Fruit fly (Drosophila melanogaster) whole organism, embryonic: ENCODE measurements around the gene CG42728.

Source experiments
- CG10654 ChIP-seq: fragments of 200-800 bp; sonication (Bioruptor generic); optimal IDR thresholded peaks from 2 replicates; lab custom pipeline; 2016; ENCODE audit warnings: missing biosample characterization, missing genetic modification characterization
- CG11093 ChIP-seq: fragments of 200-800 bp; sonication (Bioruptor generic); IDR thresholded peaks from 3 replicates; pipeline ENCODE4 v1.3.6; 2022; ENCODE audit warnings: missing biosample characterization, missing genetic modification characterization
- CG12104 ChIP-seq: fragments of 200-800 bp; sonication (Bioruptor generic); optimal IDR thresholded peaks from 3 replicates; lab custom pipeline; 2016; ENCODE audit warnings: missing biosample characterization, missing genetic modification characterization
- CG13296 ChIP-seq: fragments of 200-800 bp; sonication (Bioruptor generic); optimal IDR thresholded peaks from 3 replicates; lab custom pipeline; 2018; ENCODE audit warnings: missing biosample characterization, mild to moderate bottlenecking, missing genetic modification characterization
- CG14667 ChIP-seq: fragments of 200-800 bp; sonication (Bioruptor generic); IDR thresholded peaks from 2 replicates; pipeline ENCODE4 v1.3.6; 2022; ENCODE audit warnings: missing biosample characterization, missing genetic modification characterization
- CG15073 ChIP-seq: fragments of 200-800 bp; sonication (Bioruptor generic); optimal IDR thresholded peaks from 2 replicates; lab custom pipeline; 2016; ENCODE audit warnings: missing biosample characterization, missing genetic modification characterization
- CG15269 ChIP-seq: fragments of 200-800 bp; sonication (Bioruptor generic); optimal IDR thresholded peaks from 2 replicates; lab custom pipeline; 2018; ENCODE audit warnings: missing biosample characterization, mild to moderate bottlenecking, missing genetic modification characterization, moderate library complexity
- CG1602 ChIP-seq: fragments of 200-800 bp; sonication (Bioruptor generic); optimal IDR thresholded peaks from 3 replicates; lab custom pipeline; 2016; ENCODE audit warnings: missing biosample characterization, missing genetic modification characterization
- CG17802 ChIP-seq: fragments of 200-800 bp; sonication (Bioruptor generic); optimal IDR thresholded peaks from 2 replicates; lab custom pipeline; 2018; ENCODE audit warnings: missing biosample characterization, mild to moderate bottlenecking, missing genetic modification characterization, moderate library complexity
- CG1792 ChIP-seq: fragments of 200-800 bp; sonication (Bioruptor generic); optimal IDR thresholded peaks from 2 replicates; lab custom pipeline; 2016; ENCODE audit warnings: missing biosample characterization, missing genetic modification characterization
- CG18011 ChIP-seq: fragments of 200-800 bp; sonication (Bioruptor generic); optimal IDR thresholded peaks from 2 replicates; lab custom pipeline; 2017; ENCODE audit warnings: missing biosample characterization, missing genetic modification characterization, mild to moderate bottlenecking, moderate library complexity, missing genotype
- CG18262 ChIP-seq: fragments of 200-800 bp; optimal IDR thresholded peaks from 3 replicates; lab custom pipeline; 2019; ENCODE audit warnings: missing biosample characterization, mild to moderate bottlenecking, missing genetic modification characterization, moderate library complexity
- CG2202 ChIP-seq: fragments of 200-800 bp; sonication (Bioruptor generic); optimal IDR thresholded peaks from 2 replicates; lab custom pipeline; 2018; ENCODE audit warnings: missing biosample characterization, mild to moderate bottlenecking, missing genetic modification characterization
- CG30020 ChIP-seq: fragments of 200-800 bp; optimal IDR thresholded peaks from 2 replicates; lab custom pipeline; 2019; ENCODE audit warnings: missing biosample characterization, mild to moderate bottlenecking, missing genetic modification characterization, moderate library complexity
- CG3065 ChIP-seq: fragments of 200-800 bp; sonication (Bioruptor generic); optimal IDR thresholded peaks from 2 replicates; lab custom pipeline; 2016; ENCODE audit warnings: missing biosample characterization, missing genetic modification characterization
- CG31388 ChIP-seq: fragments of 200-800 bp; sonication (Bioruptor generic); optimal IDR thresholded peaks from 2 replicates; lab custom pipeline; 2016; ENCODE audit warnings: missing biosample characterization, missing genetic modification characterization
- CG3163 ChIP-seq: fragments of 200-800 bp; sonication (Bioruptor generic); optimal IDR thresholded peaks from 3 replicates; lab custom pipeline; 2016; ENCODE audit warnings: missing biosample characterization, missing genetic modification characterization
- CG3726 ChIP-seq: fragments of 200-800 bp; sonication (Bioruptor generic); IDR thresholded peaks from 3 replicates; pipeline ENCODE4, ENCODE4 v1.3.6; 2022; ENCODE audit warnings: missing biosample characterization, missing genetic modification characterization
- CG42726 ChIP-seq: fragments of 200-800 bp; sonication (Bioruptor generic); IDR thresholded peaks from 2 replicates; pipeline ENCODE4 v1.3.6; 2022; ENCODE audit warnings: missing biosample characterization, missing genetic modification characterization; ENCODE audit not compliant: partially characterized antibody
- CG4282 ChIP-seq: fragments of 200-800 bp; sonication (Bioruptor generic); optimal IDR thresholded peaks from 2 replicates; lab custom pipeline; 2016; ENCODE audit warnings: missing biosample characterization, missing genetic modification characterization
- CG4617 ChIP-seq: fragments of 200-800 bp; sonication (Bioruptor generic); optimal IDR thresholded peaks from 3 replicates; lab custom pipeline; 2016; ENCODE audit warnings: missing biosample characterization, missing genetic modification characterization, borderline replicate concordance
- CG4854 ChIP-seq: fragments of 200-800 bp; sonication (Bioruptor generic); optimal IDR thresholded peaks from 2 replicates; lab custom pipeline; 2016; ENCODE audit warnings: missing biosample characterization, missing genetic modification characterization, inconsistent platforms
- CG5953 ChIP-seq: fragments of 200-800 bp; sonication (Bioruptor generic); IDR thresholded peaks from 2 replicates; pipeline ENCODE4 v1.3.6; 2022; ENCODE audit warnings: missing biosample characterization, missing genetic modification characterization
- CG8944 ChIP-seq: fragments of 200-800 bp; sonication (Bioruptor generic); optimal IDR thresholded peaks from 3 replicates; lab custom pipeline; 2016; ENCODE audit warnings: missing biosample characterization, missing genetic modification characterization
- CG9876 ChIP-seq: fragments of 200-800 bp; sonication (Bioruptor generic); optimal IDR thresholded peaks from 2 replicates; lab custom pipeline; 2016; ENCODE audit warnings: missing biosample characterization, missing genetic modification characterization
- Camta ChIP-seq: fragments of 200-800 bp; sonication (Bioruptor generic); optimal IDR thresholded peaks from 2 replicates; lab custom pipeline; 2016; ENCODE audit warnings: missing biosample characterization, missing genetic modification characterization
- D ChIP-seq, 2 experiments: fragments of 200-800 bp in 1 of 2; fragments of >200 bp in 1 of 2; sonication (Bioruptor generic) in 1 of 2; optimal IDR thresholded peaks; 2 replicates in 1 of 2; 3 replicates in 1 of 2; lab custom pipeline; 2017; ENCODE audit warnings: mild to moderate bottlenecking in 1 of 2, missing biosample characterization in 1 of 2, missing genetic modification characterization in 1 of 2, missing genetic modification reagents in 1 of 2
- Dbx ChIP-seq: fragments of 200-800 bp; sonication (Bioruptor generic); IDR thresholded peaks from 3 replicates; pipeline ENCODE4 v1.3.6; 2022; ENCODE audit warnings: missing biosample characterization, missing genetic modification characterization
- Dref ChIP-seq: fragments of 200-800 bp; sonication (Bioruptor generic); IDR thresholded peaks from 2 replicates; pipeline ENCODE4 v1.3.6; 2022; ENCODE audit warnings: missing biosample characterization, missing genetic modification characterization
- ERR ChIP-seq: fragments of 200-800 bp; sonication (Bioruptor generic); optimal IDR thresholded peaks from 2 replicates; lab custom pipeline; 2016; ENCODE audit warnings: missing biosample characterization, missing genetic modification characterization
- Fer1 ChIP-seq: fragments of 200-800 bp; sonication (Bioruptor generic); optimal IDR thresholded peaks from 2 replicates; lab custom pipeline; 2017; ENCODE audit warnings: missing biosample characterization, mild to moderate bottlenecking, missing genetic modification characterization
- Ptx1 ChIP-seq: fragments of 200-800 bp; sonication (Bioruptor generic); IDR thresholded peaks from 2 replicates; pipeline ENCODE4 v1.3.6; 2022; ENCODE audit warnings: missing biosample characterization, missing genetic modification characterization
- Rx ChIP-seq: fragments of 200-800 bp; sonication (Bioruptor generic); IDR thresholded peaks from 2 replicates; pipeline ENCODE4 v1.3.6; 2022; ENCODE audit warnings: missing biosample characterization, missing genetic modification characterization
- Sry-β ChIP-seq: fragments of 200-800 bp; sonication (Bioruptor generic); optimal IDR thresholded peaks from 2 replicates; lab custom pipeline; 2018; ENCODE audit warnings: missing biosample characterization, mild to moderate bottlenecking, missing genetic modification characterization, moderate library complexity
- br ChIP-seq: fragments of >200 bp; optimal IDR thresholded peaks from 2 replicates; lab custom pipeline; 2017
- cad ChIP-seq: fragments of >200 bp; optimal IDR thresholded peaks from 2 replicates; lab custom pipeline; 2017; ENCODE audit warnings: missing biosample characterization, missing genetic modification characterization
- cato ChIP-seq: fragments of 200-800 bp; sonication (Bioruptor generic); optimal IDR thresholded peaks from 2 replicates; lab custom pipeline; 2016; ENCODE audit warnings: missing biosample characterization, missing genetic modification characterization, borderline replicate concordance
- gcm2 ChIP-seq: fragments of 200-800 bp; sonication (Bioruptor generic); optimal IDR thresholded peaks from 2 replicates; lab custom pipeline; 2016; ENCODE audit warnings: missing biosample characterization, missing genetic modification characterization
- her ChIP-seq: fragments of 200-800 bp; sonication (Bioruptor generic); optimal IDR thresholded peaks from 2 replicates; lab custom pipeline; 2016; ENCODE audit warnings: missing biosample characterization, missing genetic modification characterization
- hkb ChIP-seq, 2 experiments: fragments of 200-800 bp in 1 of 2; fragments of >200 bp in 1 of 2; sonication (Bioruptor generic) in 1 of 2; IDR thresholded peaks in 1 of 2; optimal IDR thresholded peaks in 1 of 2; 2 replicates each; pipeline versions ENCODE4 v1.3.6 to Lab custom; 2017 to 2022; ENCODE audit warnings: missing biosample characterization in 1 of 2, missing genetic modification characterization in 1 of 2
- klu ChIP-seq: fragments of 200-800 bp; sonication (Bioruptor generic); IDR thresholded peaks from 2 replicates; pipeline ENCODE4 v1.3.6; 2022; ENCODE audit warnings: missing biosample characterization, missing genetic modification characterization
- lab ChIP-seq: fragments of 200-800 bp; sonication (Bioruptor generic); optimal IDR thresholded peaks from 3 replicates; lab custom pipeline; 2017; ENCODE audit warnings: missing biosample characterization, missing genetic modification characterization, mild to moderate bottlenecking, moderate library complexity, missing genetic modification reagents
- lilli ChIP-seq: fragments of 200-800 bp; sonication (Bioruptor generic); optimal IDR thresholded peaks from 3 replicates; lab custom pipeline; 2016; ENCODE audit warnings: missing biosample characterization, missing genetic modification characterization
- lola ChIP-seq, 3 experiments: fragments of >200 bp in 2 of 3; fragments of 200-800 bp in 1 of 3; sonication (Bioruptor generic) in 1 of 3; optimal IDR thresholded peaks; 2 replicates each; lab custom pipeline; 2017 to 2019; ENCODE audit warnings: missing biosample characterization in 3 of 3, missing genetic modification characterization in 3 of 3, mild to moderate bottlenecking in 1 of 3, moderate library complexity in 1 of 3
- pb ChIP-seq: fragments of 200-800 bp; sonication (Bioruptor generic); optimal IDR thresholded peaks from 3 replicates; lab custom pipeline; 2016; ENCODE audit warnings: missing biosample characterization, missing genetic modification characterization
- peb ChIP-seq: fragments of 200-800 bp; sonication (Bioruptor generic); IDR thresholded peaks from 2 replicates; pipeline ENCODE4 v1.3.6; 2022; ENCODE audit warnings: missing biosample characterization, missing genetic modification characterization
- pfk ChIP-seq: fragments of 200-800 bp; sonication (Bioruptor generic); optimal IDR thresholded peaks from 2 replicates; lab custom pipeline; 2018; ENCODE audit warnings: missing biosample characterization, mild to moderate bottlenecking, missing genetic modification characterization, moderate library complexity
- pzg ChIP-seq: fragments of 200-800 bp; sonication (Bioruptor generic); optimal IDR thresholded peaks from 3 replicates; lab custom pipeline; 2018; ENCODE audit warnings: missing biosample characterization, mild to moderate bottlenecking, missing genetic modification characterization, moderate library complexity
- ro ChIP-seq: fragments of 200-800 bp; sonication (Bioruptor generic); IDR thresholded peaks from 2 replicates; pipeline ENCODE4 v1.3.6; 2022; ENCODE audit warnings: missing biosample characterization, missing genetic modification characterization
- seq ChIP-seq: fragments of 200-800 bp; sonication (Bioruptor generic); IDR thresholded peaks from 2 replicates; pipeline ENCODE4 v1.3.6; 2022; ENCODE audit warnings: missing biosample characterization, missing genetic modification characterization
- sim ChIP-seq: fragments of 200-800 bp; sonication (Bioruptor generic); IDR thresholded peaks from 2 replicates; pipeline ENCODE4 v1.3.6; 2022; ENCODE audit warnings: missing biosample characterization, missing genetic modification characterization
- trh ChIP-seq: fragments of 200-800 bp; sonication (Bioruptor generic); optimal IDR thresholded peaks from 2 replicates; lab custom pipeline; 2016; ENCODE audit warnings: missing biosample characterization, missing genetic modification characterization

The CG42728 gene

dm6 chr3L:15514405-15514804 is 13.6 kb downstream of the CG42728 start (continued):
- no peak for TF ChIP-seq sim
- TF ChIP-seq CG4854 (GFP tag; lab: Kevin White, UChicago), result no peak
- no peak for TF ChIP-seq CG12104 (GFP tag; lab: Kevin White, UChicago)
- TF ChIP-seq Fer1 (GFP tag; lab: Kevin White, UChicago), result peak; percentile 12
- TF ChIP-seq CG15073, result no peak
- no peak for TF ChIP-seq Sry-β (GFP tag; lab: Kevin White, UChicago)
- TF ChIP-seq cato, result no peak
- TF ChIP-seq lab (GFP tag; lab: Kevin White, UChicago), result peak; percentile 49
- TF ChIP-seq CG3726 (GFP tag; lab: Robert Waterston, UW), result no peak
- no peak for TF ChIP-seq lola (GFP tag; optimal IDR thresholded peaks at IDR 0.05; lab: Kevin White, UChicago)
- peak; percentile 35 for TF ChIP-seq her (GFP tag; lab: Kevin White, UChicago)
- no peak for TF ChIP-seq CG4617
- no peak for TF ChIP-seq Dref
- no peak for TF ChIP-seq trh (GFP tag; lab: Kevin White, UChicago)
- no peak for TF ChIP-seq CG13296 (GFP tag; lab: Kevin White, UChicago)
- TF ChIP-seq CG18262 (tag; lab: Kevin White, UChicago), result no peak
- TF ChIP-seq CG17802 (tag; lab: Kevin White, UChicago), result no peak
- no peak for TF ChIP-seq ERR
- no peak for TF ChIP-seq Ptx1 (GFP tag; lab: Robert Waterston, UW)
- no peak for TF ChIP-seq CG2202 (tag; lab: Kevin White, UChicago)
- TF ChIP-seq klu (GFP tag; lab: Robert Waterston, UW), result no peak
- TF ChIP-seq pzg (GFP tag; lab: Kevin White, UChicago), result no peak
- TF ChIP-seq CG18011, result no peak
- TF ChIP-seq gcm2 (GFP tag; lab: Kevin White, UChicago), result no peak
- TF ChIP-seq ro, result no peak
- no peak for TF ChIP-seq CG11093 (GFP tag; lab: Robert Waterston, UW)
- no peak for TF ChIP-seq Rx
- TF ChIP-seq seq, result no peak; the same call in 1 of the 2 replicates
- TF ChIP-seq D (optimal IDR thresholded peaks at IDR 0.05; lab: Kevin White, UChicago), result no peak
- no peak for TF ChIP-seq D (GFP tag; optimal IDR thresholded peaks at IDR 0.05; lab: Kevin White, UChicago)
- no peak for TF ChIP-seq Dbx (GFP tag; lab: Robert Waterston, UW)
- TF ChIP-seq CG1602, result no peak
- TF ChIP-seq CG10654 (GFP tag; lab: Kevin White, UChicago), result no peak
- no peak for TF ChIP-seq pb (GFP tag; lab: Kevin White, UChicago)
- no peak for TF ChIP-seq hkb (optimal IDR thresholded peaks at IDR 0.05; lab: Kevin White, UChicago)
- 0 out of 2 replicates have a peak, but pooled peaks have one; percentile 10 for TF ChIP-seq hkb (GFP tag; IDR thresholded peaks at IDR 0.05; lab: Robert Waterston, UW)
- no peak for TF ChIP-seq pfk
- TF ChIP-seq Camta (GFP tag; lab: Kevin White, UChicago), result no peak
- TF ChIP-seq br (lab: Kevin White, UChicago), result no peak
- TF ChIP-seq cad (GFP tag; lab: Kevin White, UChicago), result no peak
- no peak for TF ChIP-seq CG15269 (tag; lab: Kevin White, UChicago)
- TF ChIP-seq CG30020 (tag; lab: Kevin White, UChicago), result no peak
- no peak for TF ChIP-seq CG1792
- no peak for TF ChIP-seq CG31388 (GFP tag; lab: Kevin White, UChicago)
- no peak for TF ChIP-seq CG5953 (GFP tag; lab: Robert Waterston, UW)
- no peak for TF ChIP-seq CG4282 (GFP tag; lab: Kevin White, UChicago)
- TF ChIP-seq CG9876 (GFP tag; lab: Kevin White, UChicago), result no peak
- TF ChIP-seq peb (GFP tag; lab: Robert Waterston, UW), result no peak
- no peak for TF ChIP-seq CG8944
- no peak for TF ChIP-seq CG14667 (GFP tag; lab: Robert Waterston, UW)
- TF ChIP-seq CG3065, result no peak
- no peak for TF ChIP-seq CG42726
- peak; percentile 88 for TF ChIP-seq CG3163 (GFP tag; lab: Kevin White, UChicago)
- no peak for TF ChIP-seq lilli (GFP tag; lab: Kevin White, UChicago)
